Fruit fly (Drosophila melanogaster) whole organism, embryonic: Measurements from ENCODE around the gene CG31100.

ENCODE experiments used
- Ada2b ChIP-seq: fragments of 200-800 bp; sonication (Bioruptor generic); IDR thresholded peaks from 2 replicates; pipeline ENCODE4 v1.3.6; 2022; ENCODE audit warnings: missing biosample characterization, missing genetic modification characterization
- Asciz ChIP-seq: fragments of 200-800 bp; sonication (Bioruptor generic); optimal IDR thresholded peaks from 2 replicates; lab custom pipeline; 2017; ENCODE audit warnings: missing biosample characterization, mild to moderate bottlenecking, missing genetic modification characterization, missing genetic modification reagents
- Bteb2 ChIP-seq: fragments of 200-800 bp; sonication (Bioruptor generic); optimal IDR thresholded peaks from 2 replicates; lab custom pipeline; 2016; ENCODE audit warnings: missing biosample characterization, missing genetic modification characterization
- CG11560 ChIP-seq: fragments of 200-800 bp; sonication (Bioruptor generic); IDR thresholded peaks from 3 replicates; pipeline ENCODE4 v1.3.6; 2022; ENCODE audit warnings: missing biosample characterization, missing genetic modification characterization
- CG12155 ChIP-seq: fragments of 200-800 bp; sonication (Bioruptor generic); optimal IDR thresholded peaks from 3 replicates; lab custom pipeline; 2016; ENCODE audit warnings: missing biosample characterization, missing genetic modification characterization
- CG12942 ChIP-seq: fragments of 200-800 bp; sonication (Bioruptor generic); optimal IDR thresholded peaks from 3 replicates; lab custom pipeline; 2016; ENCODE audit warnings: missing biosample characterization, missing genetic modification characterization
- CG13424 ChIP-seq: fragments of 200-800 bp; sonication (Bioruptor generic); optimal IDR thresholded peaks from 2 replicates; lab custom pipeline; 2019; ENCODE audit warnings: missing biosample characterization, mild to moderate bottlenecking, missing genetic modification characterization, moderate library complexity
- CG14710 ChIP-seq: fragments of 200-800 bp; sonication (Bioruptor generic); optimal IDR thresholded peaks from 3 replicates; lab custom pipeline; 2019; ENCODE audit warnings: missing biosample characterization, mild to moderate bottlenecking, missing genetic modification characterization, moderate library complexity
- CG15011 ChIP-seq: fragments of 200-800 bp; sonication (Bioruptor generic); optimal IDR thresholded peaks from 3 replicates; lab custom pipeline; 2018; ENCODE audit warnings: missing biosample characterization, mild to moderate bottlenecking, missing genetic modification characterization
- CG1603 ChIP-seq: fragments of 200-800 bp; sonication (Bioruptor generic); optimal IDR thresholded peaks from 2 replicates; lab custom pipeline; 2019; ENCODE audit warnings: missing biosample characterization, mild to moderate bottlenecking, missing genetic modification characterization, moderate library complexity
- CG17328 ChIP-seq: fragments of 200-800 bp; sonication (Bioruptor generic); IDR thresholded peaks from 2 replicates; pipeline ENCODE4 v1.3.6; 2022; ENCODE audit warnings: missing biosample characterization, missing genetic modification characterization
- CG17359 ChIP-seq: fragments of 200-800 bp; sonication (Bioruptor generic); optimal IDR thresholded peaks from 3 replicates; lab custom pipeline; 2018; ENCODE audit warnings: missing biosample characterization, mild to moderate bottlenecking, missing genetic modification characterization, moderate library complexity
- CG18619 ChIP-seq: fragments of 200-800 bp; sonication (Bioruptor generic); optimal IDR thresholded peaks from 3 replicates; lab custom pipeline; 2017; ENCODE audit warnings: missing biosample characterization, mild to moderate bottlenecking, missing genetic modification characterization
- CG31224 ChIP-seq: fragments of 200-800 bp; sonication (Bioruptor generic); IDR thresholded peaks from 2 replicates; pipeline ENCODE4 v1.3.6; 2022; ENCODE audit warnings: missing biosample characterization, missing genetic modification characterization
- CG3838 ChIP-seq: fragments of 200-800 bp; sonication (Bioruptor generic); optimal IDR thresholded peaks from 3 replicates; lab custom pipeline; 2016; ENCODE audit warnings: missing biosample characterization, missing genetic modification characterization
- CG4707 ChIP-seq: fragments of 200-800 bp; sonication (Bioruptor generic); optimal IDR thresholded peaks from 2 replicates; lab custom pipeline; 2018; ENCODE audit warnings: missing biosample characterization, mild to moderate bottlenecking, missing genetic modification characterization, moderate library complexity
- CG4820 ChIP-seq: fragments of 200-800 bp; sonication (Bioruptor generic); optimal IDR thresholded peaks from 3 replicates; lab custom pipeline; 2016; ENCODE audit warnings: missing biosample characterization, missing genetic modification characterization
- CG5180 ChIP-seq: fragments of 200-800 bp; sonication (Bioruptor generic); optimal IDR thresholded peaks from 3 replicates; lab custom pipeline; 2017; ENCODE audit warnings: missing biosample characterization, missing genetic modification characterization, mild to moderate bottlenecking, moderate library complexity, missing genetic modification reagents
- CG8388 ChIP-seq: fragments of 200-800 bp; sonication (Bioruptor generic); optimal IDR thresholded peaks from 2 replicates; lab custom pipeline; 2019; ENCODE audit warnings: missing biosample characterization, mild to moderate bottlenecking, missing genetic modification characterization, moderate library complexity
- CG8765 ChIP-seq: fragments of 200-800 bp; sonication (Bioruptor generic); IDR thresholded peaks from 2 replicates; pipeline ENCODE4 v1.3.6; 2022; ENCODE audit warnings: missing biosample characterization, missing genetic modification characterization
- CG9215 ChIP-seq: fragments of 200-800 bp; sonication (Bioruptor generic); IDR thresholded peaks from 2 replicates; pipeline ENCODE4 v1.3.6; 2022; ENCODE audit warnings: missing biosample characterization, missing genetic modification characterization
- CG9817 ChIP-seq: fragments of 200-800 bp; sonication (Bioruptor generic); optimal IDR thresholded peaks from 2 replicates; lab custom pipeline; 2018; ENCODE audit warnings: missing biosample characterization, mild to moderate bottlenecking, missing genetic modification characterization, moderate library complexity
- Dip2 ChIP-seq: fragments of 200-800 bp; sonication (Bioruptor generic); IDR thresholded peaks from 2 replicates; pipeline ENCODE4 v1.3.6; 2022; ENCODE audit warnings: missing biosample characterization, missing genetic modification characterization
- ERR ChIP-seq: fragments of 200-800 bp; sonication (Bioruptor generic); optimal IDR thresholded peaks from 2 replicates; lab custom pipeline; 2016; ENCODE audit warnings: missing biosample characterization, missing genetic modification characterization
- Hr78 ChIP-seq, 2 experiments: fragments of 200-800 bp in 1 of 2; fragments of >200 bp in 1 of 2; sonication (Bioruptor generic) in 1 of 2; optimal IDR thresholded peaks; 2 replicates each; lab custom pipeline; 2017 to 2019; ENCODE audit warnings: missing biosample characterization in 2 of 2, missing genetic modification characterization in 2 of 2, mild to moderate bottlenecking in 1 of 2, moderate library complexity in 1 of 2
- Lhr ChIP-seq: fragments of 200-800 bp; sonication (Bioruptor generic); optimal IDR thresholded peaks from 3 replicates; lab custom pipeline; 2017; ENCODE audit warnings: mild to moderate bottlenecking, missing biosample characterization, missing genetic modification reagents, missing genetic modification characterization
- Oaz ChIP-seq: fragments of 200-800 bp; sonication (Bioruptor generic); IDR thresholded peaks from 2 replicates; pipeline ENCODE4 v1.3.6; 2022; ENCODE audit warnings: missing biosample characterization, missing genetic modification characterization
- Poxn ChIP-seq: fragments of 200-800 bp; sonication (Bioruptor generic); IDR thresholded peaks from 2 replicates; pipeline ENCODE4 v1.3.6; 2022; ENCODE audit warnings: missing biosample characterization, missing genetic modification characterization
- Ptx1 ChIP-seq: fragments of 200-800 bp; sonication (Bioruptor generic); IDR thresholded peaks from 2 replicates; pipeline ENCODE4 v1.3.6; 2022; ENCODE audit warnings: missing biosample characterization, missing genetic modification characterization
- Vsx1 ChIP-seq: fragments of 200-800 bp; sonication (Bioruptor generic); optimal IDR thresholded peaks from 2 replicates; lab custom pipeline; 2017; ENCODE audit warnings: missing biosample characterization, mild to moderate bottlenecking, missing genetic modification characterization, missing genetic modification reagents
- ara ChIP-seq: fragments of 200-800 bp; sonication (Bioruptor generic); IDR thresholded peaks from 2 replicates; pipeline ENCODE4 v1.3.6; 2022; ENCODE audit warnings: missing biosample characterization, missing genetic modification characterization
- bigmax ChIP-seq: fragments of 200-800 bp; sonication (Bioruptor generic); optimal IDR thresholded peaks from 2 replicates; lab custom pipeline; 2018; ENCODE audit warnings: missing biosample characterization, mild to moderate bottlenecking, missing genetic modification characterization
- bowl ChIP-seq: fragments of 200-800 bp; sonication (Bioruptor generic); IDR thresholded peaks from 2 replicates; pipeline ENCODE4 v1.3.6; 2022; ENCODE audit warnings: missing biosample characterization, missing genetic modification characterization
- chn ChIP-seq: fragments of 200-800 bp; sonication (Bioruptor generic); optimal IDR thresholded peaks from 2 replicates; lab custom pipeline; 2016; ENCODE audit warnings: missing biosample characterization, missing genetic modification characterization
- fd64A ChIP-seq: fragments of 200-800 bp; sonication (Bioruptor generic); optimal IDR thresholded peaks from 3 replicates; lab custom pipeline; 2018; ENCODE audit warnings: missing biosample characterization, mild to moderate bottlenecking, missing genetic modification characterization
- grau ChIP-seq: fragments of 200-800 bp; optimal IDR thresholded peaks from 3 replicates; lab custom pipeline; 2019; ENCODE audit warnings: missing biosample characterization, mild to moderate bottlenecking, missing genetic modification characterization, moderate library complexity
- gro ChIP-seq: fragments of 200-800 bp; sonication (Bioruptor generic); optimal IDR thresholded peaks from 2 replicates; lab custom pipeline; 2016; ENCODE audit warnings: missing biosample characterization, missing genetic modification characterization
- hbn ChIP-seq: fragments of 200-800 bp; sonication (Bioruptor generic); IDR thresholded peaks from 2 replicates; pipeline ENCODE4 v1.3.6; 2022; ENCODE audit warnings: missing biosample characterization, missing genetic modification characterization; ENCODE audit not compliant: partially characterized antibody
- klu ChIP-seq: fragments of 200-800 bp; sonication (Bioruptor generic); IDR thresholded peaks from 2 replicates; pipeline ENCODE4 v1.3.6; 2022; ENCODE audit warnings: missing biosample characterization, missing genetic modification characterization
- kni ChIP-seq: fragments of 200-800 bp; sonication (Bioruptor generic); optimal IDR thresholded peaks from 3 replicates; lab custom pipeline; 2017; ENCODE audit warnings: mild to moderate bottlenecking, missing biosample characterization, missing genetic modification reagents, missing genetic modification characterization
- lab ChIP-seq: fragments of 200-800 bp; sonication (Bioruptor generic); optimal IDR thresholded peaks from 3 replicates; lab custom pipeline; 2017; ENCODE audit warnings: missing biosample characterization, missing genetic modification characterization, mild to moderate bottlenecking, moderate library complexity, missing genetic modification reagents
- nau ChIP-seq: fragments of 200-800 bp; sonication (Bioruptor generic); optimal IDR thresholded peaks from 3 replicates; lab custom pipeline; 2017; ENCODE audit warnings: missing biosample characterization, mild to moderate bottlenecking, missing genetic modification characterization, missing genetic modification reagents
- oc ChIP-seq: fragments of 200-800 bp; sonication (Bioruptor generic); optimal IDR thresholded peaks from 2 replicates; lab custom pipeline; 2018; ENCODE audit warnings: missing biosample characterization, mild to moderate bottlenecking, missing genetic modification characterization, moderate library complexity
- odd ChIP-seq: fragments of 200-800 bp; sonication (Bioruptor generic); optimal IDR thresholded peaks from 2 replicates; lab custom pipeline; 2017; ENCODE audit warnings: missing biosample characterization, mild to moderate bottlenecking, missing genetic modification characterization
- p53 ChIP-seq: fragments of 200-800 bp; sonication (Bioruptor generic); optimal IDR thresholded peaks from 2 replicates; lab custom pipeline; 2016; ENCODE audit warnings: missing biosample characterization, missing genetic modification characterization
- schlank ChIP-seq: fragments of 200-800 bp; sonication (Bioruptor generic); optimal IDR thresholded peaks from 2 replicates; lab custom pipeline; 2018; ENCODE audit warnings: missing biosample characterization, mild to moderate bottlenecking, missing genetic modification characterization
- sens ChIP-seq: fragments of 200-800 bp; sonication (Bioruptor generic); peaks from one replicate; lab custom pipeline; 2016; ENCODE audit warnings: missing biosample characterization, missing genetic modification characterization
- ttk ChIP-seq: fragments of 200-800 bp; sonication (Bioruptor generic); IDR thresholded peaks from 2 replicates; pipeline ENCODE4 v2.1.2; 2022; ENCODE audit warnings: missing biosample characterization, missing genetic modification characterization
- tup ChIP-seq: fragments of 200-800 bp; sonication (Bioruptor generic); optimal IDR thresholded peaks from 2 replicates; lab custom pipeline; 2016; ENCODE audit warnings: missing biosample characterization, mild to moderate bottlenecking, missing genetic modification characterization, moderate library complexity
- zf30C ChIP-seq: fragments of 200-800 bp; sonication (Bioruptor generic); optimal IDR thresholded peaks from 3 replicates; lab custom pipeline; 2018; ENCODE audit warnings: missing biosample characterization, mild to moderate bottlenecking, missing genetic modification characterization
- zfh2 ChIP-seq: fragments of 200-800 bp; sonication (Bioruptor generic); optimal IDR thresholded peaks from 2 replicates; lab custom pipeline; 2016; ENCODE audit warnings: missing biosample characterization, missing genetic modification characterization

CG31100 gene

dm6 chr3R:8960329-8960728 lies 43.1 kb downstream of the CG31100 start (continued):
- no peak for TF ChIP-seq ara (GFP tag; lab: Robert Waterston, UW)
- TF ChIP-seq CG12942 (GFP tag; lab: Kevin White, UChicago) = peak; percentile 30
- peak; percentile 40; the same call in 1 of the 2 replicates for TF ChIP-seq Ada2b (GFP tag; lab: Robert Waterston, UW)
- no peak for TF ChIP-seq schlank
- TF ChIP-seq CG4707 (GFP tag; lab: Kevin White, UChicago) = no peak
- peak; percentile 38 for TF ChIP-seq lab (GFP tag; lab: Kevin White, UChicago)
- no peak for TF ChIP-seq tup (GFP tag; lab: Kevin White, UChicago)
- no peak for TF ChIP-seq zfh2 (GFP tag; lab: Kevin White, UChicago)
- no peak for TF ChIP-seq bowl (GFP tag; lab: Robert Waterston, UW)
- peak; percentile 44 for TF ChIP-seq CG14710 (tag; lab: Kevin White, UChicago)
- no peak for TF ChIP-seq Vsx1 (GFP tag; lab: Kevin White, UChicago)
- TF ChIP-seq CG9215 = no peak
- no peak for TF ChIP-seq zf30C (GFP tag; lab: Kevin White, UChicago)
- peak; percentile 44 for TF ChIP-seq sens
- TF ChIP-seq CG31224 (GFP tag; lab: Robert Waterston, UW) = no peak
- no peak for TF ChIP-seq CG1603
- peak; percentile 32 for TF ChIP-seq CG18619 (GFP tag; lab: Kevin White, UChicago)
- peak; percentile 68 for TF ChIP-seq CG13424 (tag; lab: Kevin White, UChicago)
- no peak for TF ChIP-seq CG15011 (GFP tag; lab: Kevin White, UChicago)
- peak; percentile 68 for TF ChIP-seq Asciz (GFP tag; lab: Kevin White, UChicago)
- TF ChIP-seq oc (tag; lab: Kevin White, UChicago) = peak; percentile 40
- TF ChIP-seq chn (GFP tag; lab: Kevin White, UChicago) = no peak
- TF ChIP-seq Dip2 (GFP tag; lab: Robert Waterston, UW) = no peak
- TF ChIP-seq CG8765 = no peak
- no peak for TF ChIP-seq hbn
- no peak for TF ChIP-seq kni (GFP tag; lab: Kevin White, UChicago)
- TF ChIP-seq odd = peak; percentile 6
- no peak for TF ChIP-seq CG11560 (tag; lab: Robert Waterston, UW)
- no peak for TF ChIP-seq Poxn (GFP tag; lab: Robert Waterston, UW)
- TF ChIP-seq Hr78 (GFP tag; optimal IDR thresholded peaks at IDR 0.05; lab: Kevin White, UChicago) = no peak
- TF ChIP-seq ERR (GFP tag; lab: Kevin White, UChicago) = no peak
- peak; percentile 49; the same call in 1 of the 2 replicates for TF ChIP-seq ttk
- no peak for TF ChIP-seq p53 (GFP tag; lab: Kevin White, UChicago)
- no peak for TF ChIP-seq Bteb2 (GFP tag; lab: Kevin White, UChicago)
- TF ChIP-seq CG3838 = no peak
- peak; percentile 38; the same call in 1 of the 2 replicates for TF ChIP-seq klu (GFP tag; lab: Robert Waterston, UW)
- peak; percentile 69 for TF ChIP-seq CG8388 (GFP tag; lab: Kevin White, UChicago)
- TF ChIP-seq fd64A (GFP tag; lab: Kevin White, UChicago) = no peak
- TF ChIP-seq CG17359 = peak; percentile 79
- peak; percentile 41 for TF ChIP-seq CG12155 (GFP tag; lab: Kevin White, UChicago)
- peak; percentile 57 for TF ChIP-seq CG5180
- no peak for TF ChIP-seq Lhr (GFP tag; lab: Kevin White, UChicago)
- TF ChIP-seq CG9817 (tag; lab: Kevin White, UChicago) = peak; percentile 38
- peak; percentile 56 for TF ChIP-seq Ptx1 (GFP tag; lab: Robert Waterston, UW)
- TF ChIP-seq CG4820 (GFP tag; lab: Kevin White, UChicago) = peak; percentile 48
- TF ChIP-seq Oaz = no peak
- peak; percentile 48; the same call in 1 of the 2 replicates for TF ChIP-seq CG17328 (GFP tag; lab: Robert Waterston, UW)
- TF ChIP-seq bigmax = no peak
- TF ChIP-seq grau (tag; lab: Kevin White, UChicago) = peak; percentile 66
- TF ChIP-seq gro (GFP tag; lab: Kevin White, UChicago) = no peak
- TF ChIP-seq nau (GFP tag; lab: Kevin White, UChicago) = peak; percentile 27
